Worm (Caenorhabditis elegans) whole organism, L2 larva: ENCODE measurements around the gene F42A10.7.

Experiments used
- blmp-1 ChIP-seq: sonication (generic microtip); optimal IDR thresholded peaks from 2 replicates; lab custom pipeline; 2017; ENCODE audit warnings: missing genetic modification characterization, mild to moderate bottlenecking, missing compliant biosample characterization, antibody characterized with exemption, moderate library complexity; ENCODE audit not compliant: insufficient read depth
- elt-3 ChIP-seq: sonication (generic microtip); optimal IDR thresholded peaks from 2 replicates; lab custom pipeline; 2017; ENCODE audit warnings: missing biosample characterization, missing genetic modification characterization
- lin-39 ChIP-seq: fragments of 150-350 bp; optimal IDR thresholded peaks from 2 replicates; lab custom pipeline; 2014; ENCODE audit warnings: missing biosample characterization, missing genetic modification reagents, missing genetic modification characterization
- snpc-4 ChIP-seq: fragments of 150-350 bp; optimal IDR thresholded peaks from 2 replicates; lab custom pipeline; 2014; ENCODE audit warnings: missing biosample characterization, missing genetic modification characterization

DNA sequence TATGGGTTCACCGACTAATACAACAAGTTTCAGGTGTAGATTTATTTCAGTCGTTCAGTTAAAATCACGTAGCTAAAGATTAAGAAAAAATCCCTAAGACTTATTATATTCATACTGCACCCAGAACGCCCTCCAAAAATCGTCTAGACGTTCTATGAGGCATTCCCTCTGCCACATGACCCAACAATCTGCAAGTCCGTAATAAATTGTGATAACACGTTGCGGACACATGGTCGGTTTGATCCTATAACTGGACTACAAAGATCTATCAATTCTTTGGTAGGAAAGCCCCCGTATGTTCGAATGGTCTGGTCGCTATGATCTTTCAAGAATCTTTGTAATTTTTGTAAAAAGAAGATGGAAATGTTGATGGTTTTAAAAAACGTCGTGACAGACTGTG lies 37.5 kb upstream of the F42A10.7 start:
- no peak for TF ChIP-seq lin-39 (tag; lab: Kevin White, UChicago)
- no peak for TF ChIP-seq snpc-4 (tag; lab: Kevin White, UChicago)
- TF ChIP-seq elt-3 (tag; lab: Kevin White, UChicago), result no peak
- TF ChIP-seq blmp-1 (tag; lab: Kevin White, UChicago), result peak; percentile 41
